Worm (Caenorhabditis elegans): Measurements from ENCODE around the gene F52G3.7.

ce11 chrX:16962640-16963039 lies 1.1 kb upstream of the F52G3.7 start:
- no peak for TF ChIP-seq him-1 (tag; optimal IDR thresholded peaks at IDR 0.05)
- no peak for TF ChIP-seq dao-5 (tag; optimal IDR thresholded peaks at IDR 0.05)
- no peak for TF ChIP-seq W03F9.2 (tag; optimal IDR thresholded peaks at IDR 0.05)
